Fruit fly (Drosophila melanogaster) whole organism, embryonic: ENCODE measurements around the gene Iru.

Experiments
- BEAF-32 ChIP-seq: fragments of 200-800 bp; sonication (Bioruptor generic); optimal IDR thresholded peaks from 3 replicates; lab custom pipeline; 2017; ENCODE audit warnings: missing biosample characterization, missing genetic modification characterization, mild to moderate bottlenecking, moderate library complexity, missing genetic modification reagents
- CG10431 ChIP-seq: fragments of 200-800 bp; sonication (Bioruptor generic); optimal IDR thresholded peaks from 3 replicates; lab custom pipeline; 2018; ENCODE audit warnings: missing biosample characterization, mild to moderate bottlenecking, missing genetic modification characterization
- CG13296 ChIP-seq: fragments of 200-800 bp; sonication (Bioruptor generic); optimal IDR thresholded peaks from 3 replicates; lab custom pipeline; 2018; ENCODE audit warnings: missing biosample characterization, mild to moderate bottlenecking, missing genetic modification characterization
- CG13894 ChIP-seq: fragments of 200-800 bp; sonication (Bioruptor generic); optimal IDR thresholded peaks from 3 replicates; lab custom pipeline; 2018; ENCODE audit warnings: missing biosample characterization, mild to moderate bottlenecking, missing genetic modification characterization, moderate library complexity
- CG14050 ChIP-seq: fragments of 200-800 bp; sonication (Bioruptor generic); IDR thresholded peaks from 3 replicates; pipeline ENCODE4 v1.3.6; 2022; ENCODE audit warnings: missing biosample characterization, missing genetic modification characterization
- CG15514 ChIP-seq: fragments of 200-800 bp; sonication (Bioruptor generic); optimal IDR thresholded peaks from 3 replicates; lab custom pipeline; 2017; ENCODE audit warnings: missing biosample characterization, missing genetic modification characterization, mild to moderate bottlenecking, moderate library complexity, missing genetic modification reagents
- CG17359 ChIP-seq: fragments of 200-800 bp; sonication (Bioruptor generic); optimal IDR thresholded peaks from 3 replicates; lab custom pipeline; 2018; ENCODE audit warnings: missing biosample characterization, mild to moderate bottlenecking, missing genetic modification characterization, moderate library complexity
- CG2116 ChIP-seq: fragments of 200-800 bp; sonication (Bioruptor generic); optimal IDR thresholded peaks from 3 replicates; lab custom pipeline; 2018; ENCODE audit warnings: missing biosample characterization, mild to moderate bottlenecking, missing genetic modification characterization
- CG34376 ChIP-seq: fragments of 200-800 bp; sonication (Bioruptor generic); optimal IDR thresholded peaks from 2 replicates; lab custom pipeline; 2018; ENCODE audit warnings: missing biosample characterization, mild to moderate bottlenecking, missing genetic modification characterization
- CG4730 ChIP-seq: fragments of 200-800 bp; sonication (Bioruptor generic); IDR thresholded peaks from 2 replicates; pipeline ENCODE4 v1.3.6; 2022; ENCODE audit warnings: missing biosample characterization, missing genetic modification characterization
- CG5245 ChIP-seq: fragments of 200-800 bp; sonication (Bioruptor generic); optimal IDR thresholded peaks from 3 replicates; lab custom pipeline; 2016; ENCODE audit warnings: missing biosample characterization, missing genetic modification characterization
- CG8089 ChIP-seq: fragments of 200-800 bp; sonication (Bioruptor generic); optimal IDR thresholded peaks from 3 replicates; lab custom pipeline; 2016; ENCODE audit warnings: missing biosample characterization, missing genetic modification characterization
- CG8478 ChIP-seq: fragments of >200 bp; optimal IDR thresholded peaks from 2 replicates; lab custom pipeline; 2018
- CG9437 ChIP-seq: fragments of 200-800 bp; sonication (Bioruptor generic); optimal IDR thresholded peaks from 2 replicates; lab custom pipeline; 2018; ENCODE audit warnings: missing biosample characterization, mild to moderate bottlenecking, missing genetic modification characterization
- Dll ChIP-seq: fragments of 200-800 bp; sonication (Bioruptor generic); IDR thresholded peaks from 4 replicates; pipeline ENCODE4 v1.3.6; 2022; ENCODE audit warnings: missing biosample characterization, missing genetic modification characterization; ENCODE audit not compliant: partially characterized antibody
- Dref ChIP-seq: fragments of 200-800 bp; sonication (Bioruptor generic); IDR thresholded peaks from 2 replicates; pipeline ENCODE4 v1.3.6; 2022; ENCODE audit warnings: missing biosample characterization, missing genetic modification characterization
- Drgx ChIP-seq: fragments of 200-800 bp; sonication (Bioruptor generic); IDR thresholded peaks from 2 replicates; pipeline ENCODE4 v1.3.6; 2022; ENCODE audit warnings: missing biosample characterization, missing genetic modification characterization
- Hr39 ChIP-seq: fragments of >200 bp; optimal IDR thresholded peaks from 2 replicates; lab custom pipeline; 2017
- Hr78 ChIP-seq, 2 experiments: fragments of 200-800 bp in 1 of 2; fragments of >200 bp in 1 of 2; sonication (Bioruptor generic) in 1 of 2; optimal IDR thresholded peaks; 2 replicates each; lab custom pipeline; 2017 to 2019; ENCODE audit warnings: missing biosample characterization in 2 of 2, missing genetic modification characterization in 2 of 2, mild to moderate bottlenecking in 1 of 2, moderate library complexity in 1 of 2
- MBD-R2 ChIP-seq: fragments of 200-800 bp; sonication (Bioruptor generic); IDR thresholded peaks from 2 replicates; pipeline ENCODE4 v1.3.6; 2022; ENCODE audit warnings: missing biosample characterization, missing genetic modification characterization
- MESR4 ChIP-seq: fragments of 200-800 bp; sonication (Bioruptor generic); optimal IDR thresholded peaks from 2 replicates; lab custom pipeline; 2018; ENCODE audit warnings: missing biosample characterization, mild to moderate bottlenecking, missing genetic modification characterization, moderate library complexity
- Mrtf ChIP-seq: fragments of 200-800 bp; sonication (Bioruptor generic); IDR thresholded peaks from 3 replicates; pipeline ENCODE4 v1.3.6; 2022; ENCODE audit warnings: missing biosample characterization, missing genetic modification characterization
- Oaz ChIP-seq: fragments of 200-800 bp; sonication (Bioruptor generic); IDR thresholded peaks from 2 replicates; pipeline ENCODE4 v1.3.6; 2022; ENCODE audit warnings: missing biosample characterization, missing genetic modification characterization
- Opbp ChIP-seq: fragments of 200-800 bp; sonication (Bioruptor generic); IDR thresholded peaks from 3 replicates; pipeline ENCODE4 v1.3.6; 2022; ENCODE audit warnings: missing biosample characterization, missing genetic modification characterization; ENCODE audit not compliant: partially characterized antibody
- Ptx1 ChIP-seq: fragments of 200-800 bp; sonication (Bioruptor generic); IDR thresholded peaks from 2 replicates; pipeline ENCODE4 v1.3.6; 2022; ENCODE audit warnings: missing biosample characterization, missing genetic modification characterization
- Spps ChIP-seq: fragments of 200-800 bp; sonication (Bioruptor generic); optimal IDR thresholded peaks from 2 replicates; lab custom pipeline; 2018; ENCODE audit warnings: missing biosample characterization, mild to moderate bottlenecking, missing genetic modification characterization
- Sry-β ChIP-seq: fragments of 200-800 bp; sonication (Bioruptor generic); optimal IDR thresholded peaks from 2 replicates; lab custom pipeline; 2018; ENCODE audit warnings: missing biosample characterization, mild to moderate bottlenecking, missing genetic modification characterization, moderate library complexity
- al ChIP-seq: fragments of 200-800 bp; sonication (Bioruptor generic); IDR thresholded peaks from 2 replicates; pipeline ENCODE4 v1.3.6; 2022; ENCODE audit warnings: missing biosample characterization, missing genetic modification characterization
- dati ChIP-seq: fragments of 200-800 bp; sonication (Bioruptor generic); IDR thresholded peaks from 2 replicates; pipeline ENCODE4 v1.3.6; 2022; ENCODE audit warnings: missing biosample characterization, missing genetic modification characterization
- nerfin-2 ChIP-seq: fragments of 200-800 bp; sonication (Bioruptor generic); IDR thresholded peaks from 2 replicates; pipeline ENCODE4 v1.3.6; 2022; ENCODE audit warnings: missing biosample characterization, missing genetic modification characterization; ENCODE audit not compliant: partially characterized antibody
- psq ChIP-seq: fragments of 200-800 bp; sonication (Bioruptor generic); optimal IDR thresholded peaks from 2 replicates; lab custom pipeline; 2017; ENCODE audit warnings: missing biosample characterization, missing genetic modification characterization
- pum ChIP-seq: fragments of 200-800 bp; sonication (Bioruptor generic); optimal IDR thresholded peaks from 2 replicates; lab custom pipeline; 2016; ENCODE audit warnings: missing biosample characterization, missing genetic modification characterization
- pzg ChIP-seq: fragments of 200-800 bp; sonication (Bioruptor generic); optimal IDR thresholded peaks from 3 replicates; lab custom pipeline; 2018; ENCODE audit warnings: missing biosample characterization, mild to moderate bottlenecking, missing genetic modification characterization, moderate library complexity
- slou ChIP-seq: fragments of 200-800 bp; sonication (Bioruptor generic); optimal IDR thresholded peaks from 3 replicates; lab custom pipeline; 2016; ENCODE audit warnings: missing biosample characterization, missing genetic modification characterization
- sna ChIP-seq: fragments of 200-800 bp; sonication (Bioruptor generic); IDR thresholded peaks from 2 replicates; pipeline ENCODE4 v1.3.6; 2022; ENCODE audit warnings: missing biosample characterization, missing genetic modification characterization; ENCODE audit not compliant: partially characterized antibody
- tgo ChIP-seq: fragments of 200-800 bp; sonication (Bioruptor generic); IDR thresholded peaks from 3 replicates; pipeline ENCODE4 v1.3.6; 2022; ENCODE audit warnings: missing biosample characterization, missing genetic modification characterization
- tio ChIP-seq: fragments of 200-800 bp; sonication (Bioruptor generic); optimal IDR thresholded peaks from 2 replicates; lab custom pipeline; 2017; ENCODE audit warnings: missing biosample characterization, missing genetic modification characterization, inconsistent platforms
- unc-4 ChIP-seq: fragments of 200-800 bp; sonication (Bioruptor generic); IDR thresholded peaks from 2 replicates; pipeline ENCODE4 v1.3.6; 2022; ENCODE audit warnings: missing biosample characterization, missing genetic modification characterization; ENCODE audit not compliant: partially characterized antibody
- zfh1 ChIP-seq: fragments of 200-800 bp; sonication (Bioruptor generic); IDR thresholded peaks from 3 replicates; pipeline ENCODE4 v1.3.6; 2022; ENCODE audit warnings: missing biosample characterization, missing genetic modification characterization

Gene Iru

DNA sequence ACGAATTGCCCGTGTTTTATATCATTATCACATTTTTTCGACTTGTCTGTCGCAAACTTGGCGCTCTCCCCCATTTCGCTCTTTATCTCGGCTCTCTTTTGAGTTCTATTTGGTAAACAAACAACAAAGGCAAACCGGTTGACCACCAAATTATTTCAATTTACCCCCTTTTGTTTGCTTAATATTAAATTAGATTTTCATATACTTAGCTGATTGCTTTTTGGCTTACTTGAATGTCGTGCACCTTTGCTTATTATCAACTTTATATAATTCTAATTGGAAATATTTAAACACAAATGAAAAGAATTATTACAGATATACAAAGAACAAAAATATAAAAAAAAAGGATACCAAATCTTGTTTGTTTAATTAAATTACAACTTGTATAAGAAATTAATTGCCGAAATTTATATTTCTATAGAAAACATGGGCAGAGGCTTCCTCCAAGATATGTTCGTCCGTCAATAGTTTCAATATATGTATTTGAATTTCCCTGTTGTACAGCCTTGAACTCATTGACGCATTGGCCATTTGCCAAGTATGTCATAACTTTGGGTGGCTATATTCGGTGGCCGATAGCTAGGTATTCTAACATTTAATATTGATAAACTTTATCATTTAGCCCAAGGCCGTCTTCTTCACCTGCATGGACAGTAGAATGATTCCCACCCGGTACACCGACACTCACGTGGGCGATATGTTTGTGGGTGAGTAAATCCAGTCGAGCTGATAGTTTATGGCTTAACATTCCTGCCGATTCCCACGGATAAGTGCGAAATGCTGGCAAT, 24.9 kb upstream of the Iru start (continued):
- TF ChIP-seq Hr78 (GFP tag; optimal IDR thresholded peaks at IDR 0.05; lab: Kevin White, UChicago), result no peak
- no peak for TF ChIP-seq sna
- TF ChIP-seq, all 482 proteins: peak for 11

DNA sequence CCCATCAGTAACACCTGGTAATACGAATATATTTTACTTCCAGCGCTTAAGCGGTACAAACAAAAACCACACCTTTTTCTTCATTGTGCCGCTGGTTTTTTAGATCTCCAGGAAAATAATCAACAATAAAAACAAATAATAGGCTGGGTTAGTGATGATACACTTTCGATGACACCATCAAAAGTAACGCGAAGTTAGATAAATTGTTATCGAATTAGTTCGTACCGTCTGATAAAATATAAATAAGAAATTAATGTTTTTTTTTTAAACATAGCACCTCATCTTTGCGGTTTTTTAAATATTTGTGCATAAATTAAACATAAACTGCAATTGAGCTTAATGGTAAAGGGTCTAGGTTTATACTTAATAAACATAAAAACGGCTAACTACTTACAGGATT, 22.1 kb upstream of the Iru start, which contains the start of gene RagA-B:
Gene RagA-B, minus strand, starts transcription at position 175 of the 400 bp plus-strand sequence.
- no peak for TF ChIP-seq pum (GFP tag; lab: Kevin White, UChicago)
- peak; percentile 16 for TF ChIP-seq CG9437
- TF ChIP-seq slou (GFP tag; lab: Kevin White, UChicago), result no peak
- no peak for TF ChIP-seq Hr39
- TF ChIP-seq MBD-R2 (GFP tag; lab: Robert Waterston, UW), result peak; percentile 37; the same call in 1 of the 2 replicates
- no peak for TF ChIP-seq CG8478 (lab: Kevin White, UChicago)
- TF ChIP-seq tio (GFP tag; lab: Kevin White, UChicago), result no peak
- TF ChIP-seq Mrtf (GFP tag; lab: Robert Waterston, UW), result no peak
- no peak for TF ChIP-seq Oaz (GFP tag; lab: Robert Waterston, UW)
- no peak for TF ChIP-seq Ptx1 (GFP tag; lab: Robert Waterston, UW)
- TF ChIP-seq CG15514 (GFP tag; lab: Kevin White, UChicago), result peak; percentile 84
- TF ChIP-seq unc-4 (GFP tag; lab: Robert Waterston, UW), result 0 out of 2 replicates have a peak, but pooled peaks have one; percentile 11
- no peak for TF ChIP-seq CG14050 (GFP tag; lab: Robert Waterston, UW)
- TF ChIP-seq CG17359, result no peak
- peak; percentile 60 for TF ChIP-seq Dref (GFP tag; lab: Robert Waterston, UW)
- TF ChIP-seq CG13894, result no peak
- TF ChIP-seq nerfin-2, result no peak
- no peak for TF ChIP-seq Spps (tag; lab: Kevin White, UChicago)
- no peak for TF ChIP-seq Drgx (GFP tag; lab: Robert Waterston, UW)
- 0 out of 4 replicates have a peak, but pooled peaks have one; percentile 54 for TF ChIP-seq Dll (GFP tag; lab: Robert Waterston, UW)
- TF ChIP-seq Sry-β (GFP tag; lab: Kevin White, UChicago), result no peak
- no peak for TF ChIP-seq psq (GFP tag; lab: Kevin White, UChicago)
- TF ChIP-seq CG2116 (GFP tag; lab: Kevin White, UChicago), result peak; percentile 62
- no peak for TF ChIP-seq CG5245 (GFP tag; lab: Kevin White, UChicago)
- no peak for TF ChIP-seq CG8089 (GFP tag; lab: Kevin White, UChicago)
- no peak for TF ChIP-seq dati
- TF ChIP-seq MESR4 (GFP tag; lab: Kevin White, UChicago), result peak; percentile 65
- no peak for TF ChIP-seq CG13296
- no peak for TF ChIP-seq al (GFP tag; lab: Robert Waterston, UW)
- no peak for TF ChIP-seq CG34376 (GFP tag; lab: Kevin White, UChicago)
- no peak for TF ChIP-seq tgo (GFP tag; lab: Robert Waterston, UW)
- TF ChIP-seq pzg, result peak; percentile 5
- TF ChIP-seq zfh1 (GFP tag; lab: Robert Waterston, UW), result no peak
- no peak for TF ChIP-seq BEAF-32 (GFP tag; lab: Kevin White, UChicago)
- TF ChIP-seq CG4730, result no peak
- TF ChIP-seq CG10431 (GFP tag; lab: Kevin White, UChicago), result no peak
- 0 out of 3 replicates have a peak, but pooled peaks have one; percentile 31 for TF ChIP-seq Opbp
- TF ChIP-seq, all 482 proteins: peak for 10
